Fruit fly (Drosophila melanogaster) whole organism, prepupa: ENCODE data around the gene CG1146.

Experiments
- Blimp-1 ChIP-seq: fragments of 200-800 bp; sonication (Bioruptor generic); optimal IDR thresholded peaks from 3 replicates; lab custom pipeline; 2017; ENCODE audit warnings: missing biosample characterization, missing genetic modification characterization, mild to moderate bottlenecking, moderate library complexity, missing genetic modification reagents
- CG10631 ChIP-seq: fragments of 200-800 bp; sonication (Bioruptor generic); optimal IDR thresholded peaks from 2 replicates; lab custom pipeline; 2016; ENCODE audit warnings: missing biosample characterization, missing genetic modification characterization
- CG10669 ChIP-seq: fragments of 200-800 bp; sonication (Bioruptor generic); optimal IDR thresholded peaks from 3 replicates; lab custom pipeline; 2018; ENCODE audit warnings: missing biosample characterization, mild to moderate bottlenecking, missing genetic modification characterization, moderate library complexity
- CG11294 ChIP-seq: fragments of 200-800 bp; sonication (Bioruptor generic); IDR thresholded peaks from 2 replicates; pipeline ENCODE4 v1.3.6; 2022; ENCODE audit warnings: missing biosample characterization, missing genetic modification characterization
- CG11902 ChIP-seq: fragments of 200-800 bp; sonication (Bioruptor generic); optimal IDR thresholded peaks from 3 replicates; lab custom pipeline; 2016; ENCODE audit warnings: missing biosample characterization, missing genetic modification characterization
- CG15336 ChIP-seq: fragments of 200-800 bp; sonication (Bioruptor generic); IDR thresholded peaks from 2 replicates; pipeline ENCODE4 v1.3.6; 2022; ENCODE audit warnings: missing biosample characterization, missing genetic modification characterization
- CG16779 ChIP-seq: fragments of 200-800 bp; sonication (Bioruptor generic); optimal IDR thresholded peaks from 3 replicates; lab custom pipeline; 2017; ENCODE audit warnings: missing biosample characterization, mild to moderate bottlenecking, missing genetic modification characterization
- CG31627 ChIP-seq: fragments of 200-800 bp; sonication (Bioruptor generic); optimal IDR thresholded peaks from 3 replicates; lab custom pipeline; 2016; ENCODE audit warnings: missing biosample characterization, missing genetic modification characterization
- CG32006 ChIP-seq: fragments of 200-800 bp; sonication (Bioruptor generic); optimal IDR thresholded peaks from 3 replicates; lab custom pipeline; 2017; ENCODE audit warnings: missing biosample characterization, mild to moderate bottlenecking, missing genetic modification characterization
- CG3919 ChIP-seq: fragments of 200-800 bp; sonication (Bioruptor generic); optimal IDR thresholded peaks from 3 replicates; lab custom pipeline; 2016; ENCODE audit warnings: missing biosample characterization, missing genetic modification characterization
- CG4318 ChIP-seq: fragments of 200-800 bp; sonication (Bioruptor generic); optimal IDR thresholded peaks from 3 replicates; lab custom pipeline; 2017; ENCODE audit warnings: missing biosample characterization, mild to moderate bottlenecking, missing genetic modification characterization
- CG6163 ChIP-seq: fragments of 200-800 bp; sonication (Bioruptor generic); IDR thresholded peaks from 3 replicates; pipeline ENCODE4 v1.3.6; 2022; ENCODE audit warnings: missing biosample characterization, missing genetic modification characterization
- CG6276 ChIP-seq: fragments of 200-800 bp; sonication (Bioruptor generic); optimal IDR thresholded peaks from 2 replicates; lab custom pipeline; 2017; ENCODE audit warnings: missing biosample characterization, mild to moderate bottlenecking, missing genetic modification characterization
- CG6792 ChIP-seq: fragments of 200-800 bp; sonication (Bioruptor generic); optimal IDR thresholded peaks from 3 replicates; lab custom pipeline; 2016; ENCODE audit warnings: missing biosample characterization, missing genetic modification characterization
- CG6808 ChIP-seq: fragments of 200-800 bp; sonication (Bioruptor generic); optimal IDR thresholded peaks from 3 replicates; lab custom pipeline; 2017; ENCODE audit warnings: missing biosample characterization, missing genetic modification characterization, mild to moderate bottlenecking, moderate library complexity, missing genetic modification reagents
- CG7368 ChIP-seq: fragments of 200-800 bp; sonication (Bioruptor generic); optimal IDR thresholded peaks from 3 replicates; lab custom pipeline; 2016; ENCODE audit warnings: missing biosample characterization, missing genetic modification characterization
- CG8119 ChIP-seq: fragments of 200-800 bp; sonication (Bioruptor generic); IDR thresholded peaks from 3 replicates; pipeline ENCODE4 v1.3.6; 2022; ENCODE audit warnings: missing biosample characterization, missing genetic modification characterization
- CG8319 ChIP-seq: fragments of 200-800 bp; sonication (Bioruptor generic); optimal IDR thresholded peaks from 3 replicates; lab custom pipeline; 2016; ENCODE audit warnings: missing biosample characterization, missing genetic modification characterization
- CG8632 ChIP-seq: fragments of 200-800 bp; sonication (Bioruptor generic); optimal IDR thresholded peaks from 3 replicates; lab custom pipeline; 2016; ENCODE audit warnings: missing biosample characterization, missing genetic modification characterization
- CG9139 ChIP-seq: fragments of 200-800 bp; sonication (Bioruptor generic); optimal IDR thresholded peaks from 3 replicates; lab custom pipeline; 2017; ENCODE audit warnings: missing biosample characterization, mild to moderate bottlenecking, missing genetic modification characterization
- Eip75B ChIP-seq: fragments of 200-800 bp; sonication (Bioruptor generic); optimal IDR thresholded peaks from 3 replicates; lab custom pipeline; 2016; ENCODE audit warnings: missing biosample characterization, missing genetic modification characterization
- Eip93F ChIP-seq: fragments of 200-800 bp; sonication (Bioruptor generic); optimal IDR thresholded peaks from 2 replicates; lab custom pipeline; 2016; ENCODE audit warnings: missing biosample characterization, mild to moderate bottlenecking, missing genetic modification characterization
- Ets21C ChIP-seq: fragments of 200-800 bp; sonication (Bioruptor generic); optimal IDR thresholded peaks from 3 replicates; lab custom pipeline; 2016; ENCODE audit warnings: missing biosample characterization, missing genetic modification characterization
- Ets96B ChIP-seq: fragments of 200-800 bp; optimal IDR thresholded peaks from 2 replicates; lab custom pipeline; 2019; ENCODE audit warnings: missing biosample characterization, mild to moderate bottlenecking, missing genetic modification characterization, moderate library complexity
- Hr38 ChIP-seq: sonication (Bioruptor generic); optimal IDR thresholded peaks from 2 replicates; lab custom pipeline; 2016; ENCODE audit warnings: missing biosample characterization, missing genetic modification characterization
- Hr39 ChIP-seq: fragments of 200-800 bp; sonication (Bioruptor generic); optimal IDR thresholded peaks from 2 replicates; lab custom pipeline; 2016; ENCODE audit warnings: missing biosample characterization, missing genetic modification characterization
- Hr4 ChIP-seq: fragments of 200-800 bp; sonication (Bioruptor generic); optimal IDR thresholded peaks from 3 replicates; lab custom pipeline; 2016; ENCODE audit warnings: missing biosample characterization, missing genetic modification characterization
- Lpt ChIP-seq: fragments of 200-800 bp; sonication (Bioruptor generic); optimal IDR thresholded peaks from 3 replicates; lab custom pipeline; 2016; ENCODE audit warnings: missing biosample characterization, missing genetic modification characterization
- Met ChIP-seq: fragments of 200-800 bp; sonication (Bioruptor generic); optimal IDR thresholded peaks from 3 replicates; lab custom pipeline; 2016; ENCODE audit warnings: missing biosample characterization, missing genetic modification characterization
- OdsH ChIP-seq: fragments of 200-800 bp; sonication (Bioruptor generic); optimal IDR thresholded peaks from 3 replicates; lab custom pipeline; 2016; ENCODE audit warnings: missing biosample characterization, missing genetic modification characterization
- Sox102F ChIP-seq: fragments of 200-800 bp; sonication (Bioruptor generic); optimal IDR thresholded peaks from 2 replicates; lab custom pipeline; 2016; ENCODE audit warnings: missing biosample characterization, mild to moderate bottlenecking, missing genetic modification characterization
- Sox14 ChIP-seq: fragments of 200-800 bp; sonication (Bioruptor generic); optimal IDR thresholded peaks from 3 replicates; lab custom pipeline; 2016; ENCODE audit warnings: missing biosample characterization, missing genetic modification characterization
- achi ChIP-seq: fragments of 200-800 bp; sonication (Bioruptor generic); optimal IDR thresholded peaks from 3 replicates; lab custom pipeline; 2016; ENCODE audit warnings: missing biosample characterization, missing genetic modification characterization
- acj6 ChIP-seq: fragments of 200-800 bp; sonication (Bioruptor generic); optimal IDR thresholded peaks from 3 replicates; lab custom pipeline; 2016; ENCODE audit warnings: missing biosample characterization, missing genetic modification characterization
- cyc ChIP-seq: fragments of 200-800 bp; sonication (Bioruptor generic); optimal IDR thresholded peaks from 3 replicates; lab custom pipeline; 2016; ENCODE audit warnings: missing biosample characterization, missing genetic modification characterization
- dsx ChIP-seq: fragments of 200-800 bp; optimal IDR thresholded peaks from 3 replicates; lab custom pipeline; 2019; ENCODE audit warnings: missing biosample characterization, mild to moderate bottlenecking, missing genetic modification characterization, moderate library complexity; ENCODE audit not compliant: poor library complexity, severe bottlenecking
- fd59A ChIP-seq: fragments of 200-800 bp; sonication (Bioruptor generic); optimal IDR thresholded peaks from 2 replicates; lab custom pipeline; 2017; ENCODE audit warnings: missing biosample characterization, mild to moderate bottlenecking, missing genetic modification characterization, missing genetic modification reagents
- fd85E ChIP-seq: fragments of 200-800 bp; sonication (Bioruptor generic); optimal IDR thresholded peaks from 3 replicates; lab custom pipeline; 2016; ENCODE audit warnings: missing biosample characterization, missing genetic modification characterization
- fkh ChIP-seq: fragments of 200-800 bp; sonication (Bioruptor generic); optimal IDR thresholded peaks from 3 replicates; lab custom pipeline; 2017; ENCODE audit warnings: missing biosample characterization, mild to moderate bottlenecking, missing genetic modification characterization, moderate library complexity
- lz ChIP-seq: fragments of 200-800 bp; sonication (Bioruptor generic); optimal IDR thresholded peaks from 3 replicates; lab custom pipeline; 2016; ENCODE audit warnings: missing biosample characterization, missing genetic modification characterization
- net ChIP-seq: fragments of 200-800 bp; sonication (Bioruptor generic); optimal IDR thresholded peaks from 3 replicates; lab custom pipeline; 2016; ENCODE audit warnings: missing biosample characterization, missing genetic modification characterization
- pdm3 ChIP-seq: fragments of 200-800 bp; sonication (Bioruptor generic); optimal IDR thresholded peaks from 3 replicates; lab custom pipeline; 2016; ENCODE audit warnings: missing biosample characterization, missing genetic modification characterization
- salr ChIP-seq, 2 experiments: fragments of 200-800 bp; sonication (Bioruptor generic); optimal IDR thresholded peaks; 3 replicates each; lab custom pipeline; 2016 to 2018; ENCODE audit warnings: missing biosample characterization in 2 of 2, missing genetic modification characterization in 2 of 2, mild to moderate bottlenecking in 1 of 2
- spab ChIP-seq: fragments of 200-800 bp; sonication (Bioruptor generic); optimal IDR thresholded peaks from 2 replicates; lab custom pipeline; 2017; ENCODE audit warnings: missing biosample characterization, mild to moderate bottlenecking, missing genetic modification characterization, missing genetic modification reagents
- topi ChIP-seq: fragments of 200-800 bp; sonication (Bioruptor generic); optimal IDR thresholded peaks from 3 replicates; lab custom pipeline; 2016; ENCODE audit warnings: missing biosample characterization, missing genetic modification characterization
- vri ChIP-seq: fragments of 200-800 bp; sonication (Bioruptor generic); optimal IDR thresholded peaks from 3 replicates; lab custom pipeline; 2016; ENCODE audit warnings: missing biosample characterization, mild to moderate bottlenecking, missing genetic modification characterization

The CG1146 gene

DNA sequence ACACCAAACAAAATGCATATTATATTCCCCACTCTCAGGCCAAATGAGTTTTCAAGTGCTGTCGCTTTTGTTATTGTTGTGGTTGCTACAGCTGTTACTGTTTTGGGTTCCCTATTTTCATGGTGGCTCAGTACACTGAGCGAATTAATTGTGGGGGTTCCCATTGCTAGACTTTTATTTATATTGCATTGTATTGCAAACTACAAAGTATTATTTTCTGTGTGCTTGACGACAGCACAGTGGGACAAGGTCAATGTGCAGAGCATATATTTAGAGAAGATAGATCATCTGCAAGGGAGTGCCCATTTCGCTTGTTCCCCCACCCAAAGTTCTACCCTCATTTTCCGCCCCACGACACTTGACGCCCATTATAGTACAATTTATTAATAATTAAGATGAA lies 2.1 kb upstream of the CG1146 start (continued):
- TF ChIP-seq topi (GFP tag; lab: Kevin White, UChicago): peak; percentile 26
- peak; percentile 35 for TF ChIP-seq pdm3 (GFP tag; lab: Kevin White, UChicago)
- TF ChIP-seq Sox14: peak; percentile 43
- TF ChIP-seq CG6808 (GFP tag; lab: Kevin White, UChicago): no peak
- no peak for TF ChIP-seq fd85E (GFP tag; lab: Kevin White, UChicago)
- no peak for TF ChIP-seq Ets21C (GFP tag; lab: Kevin White, UChicago)
- TF ChIP-seq acj6 (GFP tag; lab: Kevin White, UChicago): peak; percentile 26
- TF ChIP-seq dsx (GFP tag; lab: Kevin White, UChicago): no peak
- TF ChIP-seq CG10631 (GFP tag; lab: Kevin White, UChicago): peak; percentile 60
- TF ChIP-seq CG3919 (GFP tag; lab: Kevin White, UChicago): peak; percentile 64
- TF ChIP-seq Lpt (GFP tag; lab: Kevin White, UChicago): no peak
- peak; percentile 37 for TF ChIP-seq CG6276
- TF ChIP-seq OdsH: peak; percentile 46
- no peak for TF ChIP-seq CG9139 (GFP tag; lab: Kevin White, UChicago)
- TF ChIP-seq vri: no peak
- TF ChIP-seq CG8319 (GFP tag; lab: Kevin White, UChicago): no peak
- no peak for TF ChIP-seq Hr39 (GFP tag; lab: Kevin White, UChicago)
- TF ChIP-seq CG16779 (tag; lab: Kevin White, UChicago): no peak
- no peak for TF ChIP-seq Eip93F (GFP tag; lab: Kevin White, UChicago)
- no peak for TF ChIP-seq CG11294 (GFP tag; lab: Robert Waterston, UW)
- no peak for TF ChIP-seq Blimp-1
- TF ChIP-seq CG4318 (GFP tag; lab: Kevin White, UChicago): peak; percentile 26
- TF ChIP-seq fkh (GFP tag; lab: Kevin White, UChicago): no peak
- peak; percentile 60 for TF ChIP-seq Hr4
- peak; percentile 5 for TF ChIP-seq CG7368 (GFP tag; lab: Kevin White, UChicago)
- peak; percentile 25 for TF ChIP-seq CG6792
- no peak for TF ChIP-seq fd59A (GFP tag; lab: Kevin White, UChicago)
- TF ChIP-seq, all 60 proteins: peak for 35

DNA sequence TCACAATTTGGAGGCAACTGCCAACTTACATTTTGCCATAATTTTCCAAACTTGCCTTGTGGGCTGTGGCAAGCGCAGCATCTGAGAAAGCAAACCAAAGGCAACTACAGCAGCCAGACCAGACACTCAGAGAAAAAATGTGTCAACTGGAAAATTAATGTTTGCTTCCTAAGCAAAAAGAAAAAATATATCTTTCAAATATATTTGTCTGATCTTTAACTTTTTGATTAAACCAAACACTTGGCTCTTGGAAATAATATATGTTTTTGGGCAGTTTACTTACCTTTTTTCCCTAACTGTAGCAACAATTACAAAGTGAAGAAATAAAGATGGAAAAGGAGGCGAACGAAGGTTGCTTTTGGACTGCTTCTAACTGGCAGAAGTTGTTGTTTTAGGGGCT lies 1.4 kb upstream of the CG1146 start:
- TF ChIP-seq CG6792 (peak; percentile 76), acj6 (GFP tag; lab: Kevin White, UChicago) (peak; percentile 65), CG8119 (GFP tag; lab: Robert Waterston, UW) (peak; percentile 83), Hr38 (GFP tag; lab: Kevin White, UChicago) (no peak), fkh (GFP tag; lab: Kevin White, UChicago) (no peak), CG7368 (GFP tag; lab: Kevin White, UChicago) (peak; percentile 71), net (GFP tag; lab: Kevin White, UChicago) (peak; percentile 54), CG10669 (GFP tag; lab: Kevin White, UChicago) (peak; percentile 85), lz (GFP tag; lab: Kevin White, UChicago) (peak; percentile 69), CG8319 (GFP tag; lab: Kevin White, UChicago) (peak; percentile 11), CG4318 (GFP tag; lab: Kevin White, UChicago) (peak; percentile 19), CG8632 (GFP tag; lab: Kevin White, UChicago) (peak; percentile 28), Ets96B (tag; lab: Kevin White, UChicago) (peak; percentile 92), Eip93F (GFP tag; lab: Kevin White, UChicago) (peak; percentile 39), CG11294 (GFP tag; lab: Robert Waterston, UW) (peak; percentile 55; the same call in 1 of the 2 replicates), OdsH (peak; percentile 63), CG10631 (GFP tag; lab: Kevin White, UChicago) (peak; percentile 86), CG9139 (GFP tag; lab: Kevin White, UChicago) (peak; percentile 68), Eip75B (GFP tag; lab: Kevin White, UChicago) (peak; percentile 86), spab (GFP tag; lab: Kevin White, UChicago) (peak; percentile 86), Hr4 (peak; percentile 73), Met (GFP tag; lab: Kevin White, UChicago) (peak; percentile 58), Sox102F (GFP tag; lab: Kevin White, UChicago) (peak; percentile 36), Ets21C (GFP tag; lab: Kevin White, UChicago) (peak; percentile 56), CG6276 (peak; percentile 77), CG31627 (GFP tag; lab: Kevin White, UChicago) (peak; percentile 53), dsx (GFP tag; lab: Kevin White, UChicago) (peak; percentile 88), CG11902 (GFP tag; lab: Kevin White, UChicago) (peak; percentile 51), CG6163 (peak; percentile 86), cyc (peak; percentile 82), salr (GFP tag; optimal IDR thresholded peaks at IDR 0.05; lab: Kevin White, UChicago) (peak in 1 of 2 experiments; percentile 70), achi (peak; percentile 77), topi (GFP tag; lab: Kevin White, UChicago) (peak; percentile 86), Lpt (GFP tag; lab: Kevin White, UChicago) (peak; percentile 68), fd85E (GFP tag; lab: Kevin White, UChicago) (peak; percentile 57), CG16779 (tag; lab: Kevin White, UChicago) (peak; percentile 41), CG15336 (GFP tag; lab: Robert Waterston, UW) (peak; percentile 77), CG32006 (peak; percentile 68), CG6808 (GFP tag; lab: Kevin White, UChicago) (peak; percentile 91), vri (peak; percentile 21)
